Worm (Caenorhabditis elegans) whole organism, L1 larva: ENCODE results near the gene osgn-1.
A peak's percentile ranks its signal among the peaks of the same experiment; 100 is the strongest.

Experiments
- fkh-4 ChIP-seq: sonication (generic microtip); optimal IDR thresholded peaks from 2 replicates; lab custom pipeline; 2016; ENCODE audit warnings: missing compliant biosample characterization, missing genetic modification characterization, borderline replicate concordance
- jun-1 ChIP-seq: fragments of 150-350 bp; optimal IDR thresholded peaks from 2 replicates; lab custom pipeline; 2014; ENCODE audit warnings: missing biosample characterization, missing genetic modification reagents, missing genetic modification characterization
- lin-13 ChIP-seq: fragments of 150-350 bp; optimal IDR thresholded peaks from 2 replicates; lab custom pipeline; 2014; ENCODE audit warnings: missing biosample characterization, missing genetic modification reagents, missing genetic modification characterization
- mab-9 ChIP-seq: fragments of 200-800 bp; sonication (Bioruptor generic); IDR thresholded peaks from 2 replicates; pipeline ENCODE4 v1.3.6; 2022; ENCODE audit warnings: missing genetic modification reagents, missing genetic modification characterization, missing compliant biosample characterization
- mdl-1 ChIP-seq, 2 experiments: fragments of 150-350 bp; optimal IDR thresholded peaks; 2 replicates each; lab custom pipeline; 2014 to 2017; ENCODE audit warnings: missing biosample characterization in 2 of 2, missing genetic modification characterization in 2 of 2, inconsistent platforms in 1 of 2
- nhr-11 ChIP-seq: fragments of 150-350 bp; optimal IDR thresholded peaks from 2 replicates; lab custom pipeline; 2014; ENCODE audit warnings: missing biosample characterization, missing genetic modification characterization
- nhr-76 ChIP-seq: sonication (generic microtip); optimal IDR thresholded peaks from 2 replicates; lab custom pipeline; 2017; ENCODE audit warnings: missing biosample characterization, missing genetic modification characterization
- nhr-77 ChIP-seq: fragments of 150-350 bp; optimal IDR thresholded peaks from 2 replicates; lab custom pipeline; 2014; ENCODE audit warnings: missing biosample characterization, missing genetic modification characterization
- pqm-1 ChIP-seq: sonication (generic microtip); optimal IDR thresholded peaks from 3 replicates; lab custom pipeline; 2017; ENCODE audit warnings: missing biosample characterization, missing genetic modification characterization
- skn-1 ChIP-seq: fragments of 150-350 bp; optimal IDR thresholded peaks from 2 replicates; lab custom pipeline; 2014; ENCODE audit warnings: missing biosample characterization, missing genetic modification characterization
- snpc-4 ChIP-seq: fragments of 150-350 bp; optimal IDR thresholded peaks from 2 replicates; lab custom pipeline; 2014; ENCODE audit warnings: missing biosample characterization, missing genetic modification characterization
- tbx-2 ChIP-seq: sonication (generic microtip); optimal IDR thresholded peaks from 2 replicates; lab custom pipeline; 2016; ENCODE audit warnings: missing genetic modification characterization, missing compliant biosample characterization
- zag-1 ChIP-seq: fragments of 150-350 bp; optimal IDR thresholded peaks from 2 replicates; lab custom pipeline; 2014; ENCODE audit warnings: missing biosample characterization, missing genetic modification characterization
- ztf-11 ChIP-seq, 2 experiments: sonication (generic microtip); optimal IDR thresholded peaks; 2 replicates each; lab custom pipeline; 2016 to 2017; ENCODE audit warnings: missing genetic modification characterization in 2 of 2, missing biosample characterization in 1 of 2, missing compliant biosample characterization in 1 of 2

- TF ChIP-seq ztf-11 (tag; optimal IDR thresholded peaks at IDR 0.05; lab: Kevin White, UChicago): no peak
- no peak for TF ChIP-seq nhr-11 (tag; lab: Kevin White, UChicago)
- TF ChIP-seq nhr-76 (tag; lab: Kevin White, UChicago): no peak
- TF ChIP-seq pqm-1 (tag; lab: Kevin White, UChicago): no peak
- no peak for TF ChIP-seq jun-1 (tag; lab: Kevin White, UChicago)
- no peak for TF ChIP-seq mab-9 (GFP tag; lab: Robert Waterston, UW)
- no peak for TF ChIP-seq skn-1 (tag; lab: Kevin White, UChicago)
- TF ChIP-seq snpc-4 (tag; lab: Kevin White, UChicago): no peak
- TF ChIP-seq mdl-1 (tag; optimal IDR thresholded peaks at IDR 0.05; lab: Kevin White, UChicago): peak in 1 of 2 experiments; percentile 88
- peak; percentile 27 for TF ChIP-seq tbx-2
- TF ChIP-seq nhr-77: no peak
- TF ChIP-seq zag-1: no peak
- TF ChIP-seq fkh-4 (tag; lab: Kevin White, UChicago): no peak
- TF ChIP-seq lin-13 (GFP tag; lab: Kevin White, UChicago): no peak
Measured at ce11 chrIV:4216099-4216894, 9.1 kb downstream of the osgn-1 start.
